Worm (Caenorhabditis elegans): Measurements from ENCODE around the gene acr-5.
A peak's percentile ranks its signal among the peaks of the same experiment; 100 is the strongest.

acr-5 gene

DNA sequence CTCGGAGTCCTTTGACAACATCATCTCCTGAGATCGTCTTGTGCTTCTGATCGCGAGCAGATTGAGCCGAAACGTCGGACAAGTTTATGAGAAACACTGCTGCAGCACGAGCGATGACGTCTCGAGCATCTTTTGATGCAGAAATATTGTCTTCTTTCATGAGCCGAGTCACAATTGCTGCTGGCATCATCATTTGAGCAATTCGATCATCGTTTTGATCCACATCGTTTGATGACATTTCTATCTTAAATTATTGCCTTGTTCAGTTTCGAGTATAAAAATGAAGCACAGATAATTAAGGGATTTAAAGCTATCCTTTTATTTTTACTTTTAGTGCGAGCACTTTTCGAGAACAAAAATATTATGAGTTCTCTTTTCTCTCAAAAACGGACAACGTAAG lies 52.0 kb downstream of the acr-5 start, which contains the start of gene T26A5.8 (continued):
- TF ChIP-seq attf-6 (GFP tag; IDR thresholded peaks at IDR 0.05) (peak; percentile 31; the same call in 1 of the 2 replicates), tlf-1 (GFP tag; optimal IDR thresholded peaks at IDR 0.05) (peak; percentile 11), pbrm-1 (GFP tag; IDR thresholded peaks at IDR 0.05) (no peak; the same call in 1 of the 2 replicates), zfh-2 (GFP tag; conservative IDR thresholded peaks at IDR 0.05) (0 out of 2 replicates have a peak, but pooled peaks have one; percentile 22), rcor-1 (GFP tag; IDR thresholded peaks at IDR 0.05) (no peak), cebp-2 (GFP tag; IDR thresholded peaks at IDR 0.05) (no peak), madf-3 (GFP tag; IDR thresholded peaks at IDR 0.05) (peak; percentile 74; the same call in 1 of the 2 replicates), cebp-1 (GFP tag; IDR thresholded peaks at IDR 0.05) (no peak), cebp-1 (tag; optimal IDR thresholded peaks at IDR 0.05) (peak; percentile 26), snpc-1.3 (tag; optimal IDR thresholded peaks at IDR 0.05; ENCODE audit: insufficient read depth) (peak; percentile 41), ceh-79 (tag; optimal IDR thresholded peaks at IDR 0.05) (no peak), ceh-40 (GFP tag; IDR thresholded peaks at IDR 0.05) (no peak), ZK185.1 (tag; optimal IDR thresholded peaks at IDR 0.05; ENCODE audit: poor library complexity, severe bottlenecking) (peak; percentile 1), Y79H2A.3 (GFP tag; conservative IDR thresholded peaks at IDR 0.05) (0 out of 2 replicates have a peak, but pooled peaks have one; percentile 45), lsl-1 (GFP tag; optimal IDR thresholded peaks at IDR 0.05) (peak; percentile 24), nhr-80 (tag; optimal IDR thresholded peaks at IDR 0.05) (no peak), somi-1 (GFP tag; optimal IDR thresholded peaks at IDR 0.05) (no peak), K11D2.4 (GFP tag; IDR thresholded peaks at IDR 0.05) (no peak), ceh-91 (GFP tag; IDR thresholded peaks at IDR 0.05) (no peak), ccch-3 (GFP tag; optimal IDR thresholded peaks at IDR 0.05) (no peak), Y67H2A.10 (GFP tag; conservative IDR thresholded peaks at IDR 0.05) (no peak), hsf-1 (GFP tag; IDR thresholded peaks at IDR 0.05) (peak; percentile 73), nfya-1 (tag; optimal IDR thresholded peaks at IDR 0.05; ENCODE audit: borderline replicate concordance, insufficient read depth) (no peak), unc-130 (GFP tag; optimal IDR thresholded peaks at IDR 0.05) (peak; percentile 22), lag-1 (GFP tag; IDR thresholded peaks at IDR 0.05) (no peak), lir-1 (GFP tag; conservative IDR thresholded peaks at IDR 0.05) (no peak), let-526 (GFP tag; IDR thresholded peaks at IDR 0.05) (no peak), nhr-120 (GFP tag; IDR thresholded peaks at IDR 0.05) (0 out of 2 replicates have a peak, but pooled peaks have one; percentile 22), egrh-3 (GFP tag; IDR thresholded peaks at IDR 0.05) (no peak), dpl-1 (GFP tag; optimal IDR thresholded peaks at IDR 0.05) (no peak), ceh-58 (GFP tag; IDR thresholded peaks at IDR 0.05) (no peak), mel-28 (tag; optimal IDR thresholded peaks at IDR 0.05; ENCODE audit: borderline replicate concordance) (no peak), T07F8.4 (tag; optimal IDR thresholded peaks at IDR 0.05) (no peak), mxl-1 (tag; optimal IDR thresholded peaks at IDR 0.05) (no peak), F37B4.10 (GFP tag; IDR thresholded peaks at IDR 0.05) (no peak), ztf-6 (GFP tag; IDR thresholded peaks at IDR 0.05) (no peak), repo-1 (tag; optimal IDR thresholded peaks at IDR 0.05) (peak; percentile 44), sdz-38 (tag; optimal IDR thresholded peaks at IDR 0.05) (no peak), lin-26 (GFP tag; IDR thresholded peaks at IDR 0.05) (0 out of 2 replicates have a peak, but pooled peaks have one; percentile 56), ztf-3 (GFP tag; optimal IDR thresholded peaks at IDR 0.05) (peak; percentile 50), mcd-1 (GFP tag; IDR thresholded peaks at IDR 0.05) (peak; percentile 47; the same call in 1 of the 2 replicates), rec-8 (tag; optimal IDR thresholded peaks at IDR 0.05) (no peak), hmg-20 (GFP tag; IDR thresholded peaks at IDR 0.05) (no peak), gei-17 (GFP tag; optimal IDR thresholded peaks at IDR 0.05) (no peak), pha-4 (tag; optimal IDR thresholded peaks at IDR 0.05) (no peak), madf-6 (GFP tag; IDR thresholded peaks at IDR 0.05) (peak; percentile 65), madf-8 (GFP tag; conservative IDR thresholded peaks at IDR 0.05) (no peak), nhr-179 (tag; optimal IDR thresholded peaks at IDR 0.05) (no peak), B0035.1 (tag; optimal IDR thresholded peaks at IDR 0.05) (no peak)
